Fruit fly (Drosophila melanogaster): ENCODE results near the gene CG32413.

- TF ChIP-seq usp (GFP tag; optimal IDR thresholded peaks at IDR 0.05) (no peak), CG8478 (optimal IDR thresholded peaks at IDR 0.05) (no peak), psq (optimal IDR thresholded peaks at IDR 0.05) (no peak)
Observed at dm6 chr3L:5952132-5952531, 48.3 kb upstream of the CG32413 start.

Measured in whole organism.